Worm (Caenorhabditis elegans) whole organism, L1 larva: ENCODE measurements around the gene dct-8.

Experiments
- C16A3.4 ChIP-seq: fragments of 150-350 bp; optimal IDR thresholded peaks from 2 replicates; lab custom pipeline; 2014; ENCODE audit warnings: missing biosample characterization, missing genetic modification characterization
- C34B4.2 ChIP-seq: sonication (generic microtip); optimal IDR thresholded peaks from 2 replicates; lab custom pipeline; 2017; ENCODE audit warnings: mild to moderate bottlenecking, missing genetic modification characterization, missing compliant biosample characterization
- aha-1 ChIP-seq: fragments of 150-350 bp; optimal IDR thresholded peaks from 2 replicates; lab custom pipeline; 2014; ENCODE audit warnings: missing biosample characterization, missing genetic modification characterization
- alr-1 ChIP-seq: fragments of 200-800 bp; sonication (Bioruptor generic); optimal IDR thresholded peaks from 2 replicates; lab custom pipeline; 2018; ENCODE audit warnings: borderline replicate concordance, mild to moderate bottlenecking, missing genetic modification characterization, missing compliant biosample characterization
- aly-2 ChIP-seq: fragments of 150-350 bp; optimal IDR thresholded peaks from 2 replicates; lab custom pipeline; 2014; ENCODE audit warnings: missing biosample characterization, missing genetic modification characterization
- blmp-1 ChIP-seq: fragments of 150-350 bp; optimal IDR thresholded peaks from 2 replicates; lab custom pipeline; 2014; ENCODE audit warnings: missing biosample characterization, missing genetic modification characterization
- ceh-63 ChIP-seq: fragments of 200-800 bp; sonication (Bioruptor generic); optimal IDR thresholded peaks from 2 replicates; lab custom pipeline; 2018; ENCODE audit warnings: mild to moderate bottlenecking, missing genetic modification characterization, missing compliant biosample characterization
- ces-1 ChIP-seq: fragments of 150-350 bp; optimal IDR thresholded peaks from 2 replicates; lab custom pipeline; 2014; ENCODE audit warnings: missing biosample characterization, missing genetic modification reagents, missing genetic modification characterization
- dsc-1 ChIP-seq: sonication (generic microtip); optimal IDR thresholded peaks from 2 replicates; lab custom pipeline; 2016; ENCODE audit warnings: mild to moderate bottlenecking, missing genetic modification characterization, missing compliant biosample characterization
- efl-1 ChIP-seq, 4 experiments: fragments of 150-350 bp; optimal IDR thresholded peaks in 3 of 4; peaks in 1 of 4; 1 replicate in 1 of 4; 2 replicates in 3 of 4; lab custom pipeline; 2014; ENCODE audit warnings: missing biosample characterization in 2 of 4, missing genetic modification characterization in 2 of 4, missing genetic modification reagents in 2 of 4
- efl-3 ChIP-seq: fragments of 200-800 bp; sonication (Bioruptor generic); optimal IDR thresholded peaks from 2 replicates; lab custom pipeline; 2018; ENCODE audit warnings: mild to moderate bottlenecking, missing genetic modification characterization, missing compliant biosample characterization
- egl-27 ChIP-seq, 2 experiments: fragments of 150-350 bp in 1 of 2; sonication (generic microtip); optimal IDR thresholded peaks; 3 replicates each; lab custom pipeline; 2017 to 2018; ENCODE audit warnings: missing biosample characterization in 2 of 2, missing genetic modification characterization in 2 of 2, missing genetic modification reagents in 2 of 2
- elt-2 ChIP-seq: sonication (generic microtip); optimal IDR thresholded peaks from 2 replicates; lab custom pipeline; 2016; ENCODE audit warnings: missing genetic modification characterization, mild to moderate bottlenecking, inconsistent platforms, missing compliant biosample characterization, missing genetic modification reagents
- elt-3 ChIP-seq, 6 experiments: fragments of 150-350 bp in 1 of 6; sonication (generic microtip); optimal IDR thresholded peaks; 2 replicates each; lab custom pipeline; 2017 to 2018; ENCODE audit warnings: missing biosample characterization in 6 of 6, missing genetic modification characterization in 6 of 6, inconsistent platforms in 1 of 6
- fkh-10 ChIP-seq: sonication (generic microtip); optimal IDR thresholded peaks from 2 replicates; lab custom pipeline; 2017; ENCODE audit warnings: missing biosample characterization, missing genetic modification reagents, missing genetic modification characterization
- fkh-4 ChIP-seq: sonication (generic microtip); optimal IDR thresholded peaks from 2 replicates; lab custom pipeline; 2016; ENCODE audit warnings: missing compliant biosample characterization, missing genetic modification characterization, borderline replicate concordance
- hlh-17 ChIP-seq: fragments of 200-800 bp; sonication (Bioruptor generic); optimal IDR thresholded peaks from 2 replicates; lab custom pipeline; 2018; ENCODE audit warnings: missing genetic modification characterization, mild to moderate bottlenecking, missing compliant biosample characterization, moderate library complexity, borderline replicate concordance
- lin-14 ChIP-seq: fragments of 200-800 bp; sonication (Bioruptor generic); optimal IDR thresholded peaks from 2 replicates; lab custom pipeline; 2018; ENCODE audit warnings: mild to moderate bottlenecking, missing genetic modification characterization, moderate library complexity, missing compliant biosample characterization
- lin-35 ChIP-seq, 2 experiments: fragments of 150-350 bp; optimal IDR thresholded peaks; 2 replicates each; lab custom pipeline; 2014; ENCODE audit warnings: missing biosample characterization in 2 of 2, missing genetic modification characterization in 2 of 2, missing genetic modification reagents in 2 of 2
- lin-39 ChIP-seq: fragments of 150-350 bp; optimal IDR thresholded peaks from 2 replicates; lab custom pipeline; 2014; ENCODE audit warnings: missing biosample characterization, missing genetic modification reagents, missing genetic modification characterization
- mef-2 ChIP-seq: fragments of 150-350 bp; optimal IDR thresholded peaks from 2 replicates; lab custom pipeline; 2014; ENCODE audit warnings: missing biosample characterization, missing genetic modification characterization
- nhr-11 ChIP-seq: fragments of 150-350 bp; optimal IDR thresholded peaks from 2 replicates; lab custom pipeline; 2014; ENCODE audit warnings: missing biosample characterization, missing genetic modification characterization
- nhr-28 ChIP-seq: fragments of 150-350 bp; optimal IDR thresholded peaks from 2 replicates; lab custom pipeline; 2014; ENCODE audit warnings: missing biosample characterization, missing genetic modification characterization
- nhr-47 ChIP-seq: sonication (generic microtip); optimal IDR thresholded peaks from 2 replicates; lab custom pipeline; 2016; ENCODE audit warnings: mild to moderate bottlenecking, missing genetic modification characterization, moderate library complexity, missing compliant biosample characterization
- nhr-71 ChIP-seq: sonication (generic microtip); optimal IDR thresholded peaks from 2 replicates; lab custom pipeline; 2016; ENCODE audit warnings: mild to moderate bottlenecking, missing genetic modification characterization, moderate library complexity, missing compliant biosample characterization
- nhr-76 ChIP-seq: sonication (generic microtip); optimal IDR thresholded peaks from 2 replicates; lab custom pipeline; 2017; ENCODE audit warnings: missing biosample characterization, missing genetic modification characterization
- pqm-1 ChIP-seq: sonication (generic microtip); optimal IDR thresholded peaks from 3 replicates; lab custom pipeline; 2017; ENCODE audit warnings: missing biosample characterization, missing genetic modification characterization
- skn-1 ChIP-seq: fragments of 150-350 bp; optimal IDR thresholded peaks from 2 replicates; lab custom pipeline; 2014; ENCODE audit warnings: missing biosample characterization, missing genetic modification characterization
- snu-23 ChIP-seq: sonication (generic microtip); optimal IDR thresholded peaks from 2 replicates; lab custom pipeline; 2016; ENCODE audit warnings: missing genetic modification characterization, missing compliant biosample characterization
- swsn-7 ChIP-seq: sonication (generic microtip); optimal IDR thresholded peaks from 2 replicates; lab custom pipeline; 2016; ENCODE audit warnings: missing genetic modification characterization, missing compliant biosample characterization
- unc-130 ChIP-seq: fragments of 150-350 bp; optimal IDR thresholded peaks from 2 replicates; lab custom pipeline; 2017; ENCODE audit warnings: missing biosample characterization, missing genetic modification characterization, inconsistent platforms
- unc-86 ChIP-seq: sonication (generic microtip); optimal IDR thresholded peaks from 2 replicates; lab custom pipeline; 2016; ENCODE audit warnings: missing genetic modification characterization, missing compliant biosample characterization
- unc-98 ChIP-seq: fragments of 200-800 bp; sonication (Bioruptor generic); IDR thresholded peaks from 2 replicates; pipeline ENCODE4 v1.3.6; 2022; ENCODE audit warnings: missing genetic modification characterization, missing compliant biosample characterization
- vab-15 ChIP-seq: sonication (generic microtip); optimal IDR thresholded peaks from 2 replicates; lab custom pipeline; 2017; ENCODE audit warnings: missing genotype, mild to moderate bottlenecking, missing genetic modification characterization, missing compliant biosample characterization
- zag-1 ChIP-seq: fragments of 150-350 bp; optimal IDR thresholded peaks from 2 replicates; lab custom pipeline; 2014; ENCODE audit warnings: missing biosample characterization, missing genetic modification characterization
- ztf-11 ChIP-seq, 2 experiments: sonication (generic microtip); optimal IDR thresholded peaks; 2 replicates each; lab custom pipeline; 2016 to 2017; ENCODE audit warnings: missing genetic modification characterization in 2 of 2, missing biosample characterization in 1 of 2, missing compliant biosample characterization in 1 of 2
- ztf-4 ChIP-seq: fragments of 150-350 bp; optimal IDR thresholded peaks from 2 replicates; lab custom pipeline; 2014; ENCODE audit warnings: missing biosample characterization, missing genetic modification characterization

The dct-8 gene

DNA sequence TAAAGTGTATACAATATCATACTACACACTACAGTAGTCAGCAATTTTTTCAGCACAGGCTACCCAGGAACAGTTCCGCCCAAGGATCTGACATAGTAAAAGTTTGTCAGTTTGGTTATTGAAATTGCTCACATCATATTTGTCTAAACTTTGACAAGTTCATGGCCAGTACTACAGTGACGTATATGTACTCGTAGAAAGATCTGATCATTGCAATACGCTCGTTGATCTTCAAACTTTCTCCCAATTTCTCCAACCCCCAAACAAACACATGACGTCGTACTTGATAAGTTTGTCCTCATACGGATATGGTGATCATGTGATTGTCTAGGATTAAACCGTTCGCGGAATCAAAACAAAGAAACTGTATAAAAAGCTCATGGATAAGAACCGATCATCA, at the start of gene dct-8:
dct-8 (plus strand) TSS at position 301 of the 400 bp plus-strand sequence.
- no peak for TF ChIP-seq vab-15 (tag; lab: Kevin White, UChicago)
- TF ChIP-seq nhr-28 (tag; lab: Kevin White, UChicago), result no peak
- TF ChIP-seq alr-1 (tag; lab: Kevin White, UChicago), result no peak
- TF ChIP-seq lin-35 (GFP tag; optimal IDR thresholded peaks at IDR 0.05; lab: Kevin White, UChicago), result no peak
- TF ChIP-seq blmp-1 (tag; lab: Kevin White, UChicago), result peak; percentile 40
- TF ChIP-seq lin-39 (tag; lab: Kevin White, UChicago), result no peak
- TF ChIP-seq swsn-7 (tag; lab: Kevin White, UChicago), result no peak
- TF ChIP-seq unc-86, result no peak
- no peak for TF ChIP-seq nhr-76

DNA sequence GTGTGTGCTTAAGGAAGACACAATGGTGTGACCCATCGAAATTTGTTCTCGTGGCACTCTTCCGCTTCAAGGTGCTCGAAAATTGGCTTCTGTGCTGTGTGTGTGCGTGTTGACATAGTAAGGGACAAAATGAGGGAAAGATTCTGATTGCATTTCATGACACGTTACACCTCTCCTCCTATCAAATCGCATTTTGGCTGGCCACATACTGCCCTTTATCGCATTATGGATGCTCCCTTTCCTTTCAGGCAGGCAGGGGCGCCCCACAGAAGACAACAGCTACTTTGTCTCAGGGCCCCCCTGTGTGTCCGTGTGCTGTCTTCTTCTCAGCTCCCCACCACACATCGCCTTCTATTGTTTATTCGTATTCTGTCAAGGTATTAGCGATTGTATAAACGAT, 47.4 kb upstream of the dct-8 start:
- TF ChIP-seq lin-14 (peak; percentile 41), nhr-47 (tag; lab: Kevin White, UChicago) (no peak), fkh-10 (GFP tag; lab: Kevin White, UChicago) (peak; percentile 49), ces-1 (peak; percentile 9), unc-98 (GFP tag; lab: Robert Waterston, UW) (no peak), aha-1 (no peak), efl-1 (optimal IDR thresholded peaks at IDR 0.05; lab: Kevin White, UChicago) (no peak), efl-1 (GFP tag; optimal IDR thresholded peaks at IDR 0.05 in 1 of 2; lab: Kevin White, UChicago) (peak in 1 of 2 experiments; percentile 44), mef-2 (no peak), ztf-4 (tag; lab: Kevin White, UChicago) (no peak)
- TF ChIP-seq, all 84 proteins: peak for 4

DNA sequence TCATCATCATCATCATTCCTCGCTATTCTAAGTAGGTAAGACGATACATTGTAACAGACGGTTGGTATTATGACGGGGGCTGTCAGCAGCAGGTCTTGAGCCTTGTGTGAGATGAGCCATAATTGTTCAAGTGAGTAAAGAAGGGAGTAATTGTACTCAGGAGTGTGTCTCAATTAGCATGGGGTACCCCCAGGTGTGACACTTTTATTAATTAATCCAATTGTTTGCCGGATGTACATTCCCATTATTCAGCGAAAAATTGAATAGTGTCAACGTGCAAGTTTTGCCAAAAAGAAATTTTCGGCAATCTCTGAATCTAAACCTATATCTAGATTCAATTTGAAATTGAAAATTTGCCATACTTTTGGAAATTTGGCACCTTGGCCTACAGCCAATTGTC, 45.9 kb upstream of the dct-8 start:
- TF ChIP-seq C16A3.4 (tag; lab: Kevin White, UChicago) (no peak), aly-2 (tag; lab: Kevin White, UChicago) (no peak), skn-1 (tag; lab: Kevin White, UChicago) (no peak)

DNA sequence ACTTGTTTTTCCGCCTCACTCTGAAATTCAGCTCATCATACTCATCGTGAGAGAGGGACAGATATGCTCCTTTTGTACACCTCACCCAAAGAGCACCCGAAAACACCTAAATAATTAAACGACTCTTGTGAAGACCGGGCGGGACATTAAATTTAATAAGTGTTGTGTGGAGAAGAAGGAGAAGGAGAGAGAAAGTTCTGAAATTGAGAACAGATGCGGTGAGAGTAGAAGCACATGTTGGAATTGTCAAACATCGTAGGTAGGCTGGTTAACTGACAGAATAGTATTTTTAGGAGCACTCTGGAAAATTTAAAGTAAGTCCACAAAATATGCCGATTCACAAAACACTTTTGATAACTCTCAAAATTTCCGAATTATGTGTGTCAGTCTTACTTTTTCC, 41.3 kb upstream of the dct-8 start:
- peak; percentile 80 for TF ChIP-seq fkh-4 (tag; lab: Kevin White, UChicago)
- TF ChIP-seq ceh-63 (GFP tag; lab: Kevin White, UChicago), result no peak
- TF ChIP-seq C34B4.2 (tag; lab: Kevin White, UChicago), result no peak
- TF ChIP-seq nhr-11, result no peak
- no peak for TF ChIP-seq nhr-71 (tag; lab: Kevin White, UChicago)
- no peak for TF ChIP-seq snu-23 (GFP tag; lab: Kevin White, UChicago)
- TF ChIP-seq egl-27 (tag; optimal IDR thresholded peaks at IDR 0.05; lab: Kevin White, UChicago), result no peak
- no peak for TF ChIP-seq elt-3 (tag; optimal IDR thresholded peaks at IDR 0.05; lab: Kevin White, UChicago)
- TF ChIP-seq dsc-1 (tag; lab: Kevin White, UChicago), result peak; percentile 95
- no peak for TF ChIP-seq zag-1 (tag; lab: Kevin White, UChicago)
- TF ChIP-seq pqm-1 (tag; lab: Kevin White, UChicago), result no peak
- no peak for TF ChIP-seq efl-3 (GFP tag; lab: Kevin White, UChicago)
- TF ChIP-seq elt-2 (tag; lab: Kevin White, UChicago), result no peak
- TF ChIP-seq ztf-11 (tag; optimal IDR thresholded peaks at IDR 0.05; lab: Kevin White, UChicago), result no peak
- no peak for TF ChIP-seq hlh-17 (GFP tag; lab: Kevin White, UChicago)
- no peak for TF ChIP-seq nhr-76
- no peak for TF ChIP-seq unc-130 (tag; lab: Kevin White, UChicago)
- no peak for TF ChIP-seq nhr-47 (tag; lab: Kevin White, UChicago)
